Worm (Caenorhabditis elegans) whole organism, late embryonic: ENCODE measurements around the gene asns-2.

Experiments
- C08G9.2 ChIP-seq: sonication (generic microtip); optimal IDR thresholded peaks from 2 replicates; lab custom pipeline; 2016; ENCODE audit warnings: mild to moderate bottlenecking, missing genetic modification characterization, moderate library complexity, missing compliant biosample characterization
- C38D4.7 ChIP-seq: fragments of 200-800 bp; sonication (Bioruptor generic); optimal IDR thresholded peaks from 2 replicates; lab custom pipeline; 2018; ENCODE audit warnings: mild to moderate bottlenecking, missing genetic modification characterization, moderate library complexity, missing compliant biosample characterization
- F13H6.1 ChIP-seq: sonication (generic microtip); optimal IDR thresholded peaks from 2 replicates; lab custom pipeline; 2016; ENCODE audit warnings: missing genetic modification characterization, missing compliant biosample characterization
- K09A11.1 ChIP-seq: sonication (generic microtip); optimal IDR thresholded peaks from 2 replicates; lab custom pipeline; 2017; ENCODE audit warnings: antibody characterized with exemption, mild to moderate bottlenecking, missing genetic modification characterization, missing compliant biosample characterization; ENCODE audit not compliant: insufficient read depth
- Y22D7AL.16 ChIP-seq: sonication (generic microtip); optimal IDR thresholded peaks from 2 replicates; lab custom pipeline; 2016; ENCODE audit warnings: missing genetic modification characterization, missing compliant biosample characterization
- ama-1 ChIP-seq: fragments of 150-350 bp; optimal IDR thresholded peaks from 2 replicates; lab custom pipeline; 2014
- ceh-14 ChIP-seq: sonication (generic microtip); optimal IDR thresholded peaks from 2 replicates; lab custom pipeline; 2016; ENCODE audit warnings: missing genotype, missing genetic modification characterization, missing compliant biosample characterization
- ceh-2 ChIP-seq: sonication (generic microtip); optimal IDR thresholded peaks from 2 replicates; lab custom pipeline; 2016; ENCODE audit warnings: missing genotype, missing genetic modification characterization, missing compliant biosample characterization
- ceh-22 ChIP-seq: sonication (generic microtip); optimal IDR thresholded peaks from 2 replicates; lab custom pipeline; 2017; ENCODE audit warnings: missing biosample characterization, missing genetic modification characterization
- ceh-24 ChIP-seq: sonication (generic microtip); optimal IDR thresholded peaks from 2 replicates; lab custom pipeline; 2016; ENCODE audit warnings: mild to moderate bottlenecking, missing genetic modification characterization, missing compliant biosample characterization
- ceh-30 ChIP-seq: fragments of 150-350 bp; optimal IDR thresholded peaks from 2 replicates; lab custom pipeline; 2014; ENCODE audit warnings: missing biosample characterization, missing genetic modification characterization
- ceh-31 ChIP-seq: sonication (generic microtip); optimal IDR thresholded peaks from 2 replicates; lab custom pipeline; 2016; ENCODE audit warnings: missing genetic modification characterization, missing compliant biosample characterization
- ceh-45 ChIP-seq: fragments of 200-800 bp; sonication (Bioruptor generic); IDR thresholded peaks from 2 replicates; pipeline ENCODE4 v1.3.6; 2022; ENCODE audit warnings: missing genetic modification reagents, missing genetic modification characterization, missing compliant biosample characterization
- ceh-48 ChIP-seq: sonication (generic microtip); optimal IDR thresholded peaks from 2 replicates; lab custom pipeline; 2016; ENCODE audit warnings: missing genetic modification characterization, inconsistent platforms, missing compliant biosample characterization
- ceh-9 ChIP-seq: sonication (generic microtip); optimal IDR thresholded peaks from 2 replicates; lab custom pipeline; 2016; ENCODE audit warnings: mild to moderate bottlenecking, missing genetic modification characterization, inconsistent platforms, missing compliant biosample characterization
- che-1 ChIP-seq: sonication (generic microtip); optimal IDR thresholded peaks from 2 replicates; lab custom pipeline; 2016; ENCODE audit warnings: mild to moderate bottlenecking, missing genetic modification characterization, missing compliant biosample characterization
- dve-1 ChIP-seq: sonication (generic microtip); optimal IDR thresholded peaks from 2 replicates; lab custom pipeline; 2017; ENCODE audit warnings: antibody characterized with exemption, mild to moderate bottlenecking, missing genetic modification characterization, missing compliant biosample characterization
- elt-2 ChIP-seq: sonication (generic microtip); optimal IDR thresholded peaks from 2 replicates; lab custom pipeline; 2016; ENCODE audit warnings: missing genetic modification reagents, missing genetic modification characterization, missing compliant biosample characterization
- ets-4 ChIP-seq: sonication (generic microtip); optimal IDR thresholded peaks from 2 replicates; lab custom pipeline; 2016; ENCODE audit warnings: missing genetic modification characterization, missing compliant biosample characterization
- fax-1 ChIP-seq: sonication (generic microtip); optimal IDR thresholded peaks from 2 replicates; lab custom pipeline; 2016; ENCODE audit warnings: missing genotype, missing genetic modification characterization, missing compliant biosample characterization
- hlh-13 ChIP-seq: fragments of 200-800 bp; sonication (Bioruptor generic); optimal IDR thresholded peaks from 2 replicates; lab custom pipeline; 2018; ENCODE audit warnings: mild to moderate bottlenecking, missing genetic modification characterization, missing compliant biosample characterization
- hlh-30 ChIP-seq: sonication (generic microtip); optimal IDR thresholded peaks from 2 replicates; lab custom pipeline; 2017; ENCODE audit warnings: antibody characterized with exemption, missing genetic modification characterization, missing compliant biosample characterization; ENCODE audit not compliant: insufficient read depth
- lim-6 ChIP-seq: sonication (generic microtip); optimal IDR thresholded peaks from 2 replicates; lab custom pipeline; 2016; ENCODE audit warnings: missing genetic modification characterization, missing compliant biosample characterization
- mec-3 ChIP-seq: sonication (generic microtip); optimal IDR thresholded peaks from 2 replicates; lab custom pipeline; 2016; ENCODE audit warnings: borderline replicate concordance, missing genetic modification characterization, missing compliant biosample characterization
- nhr-232 ChIP-seq: sonication (generic microtip); optimal IDR thresholded peaks from 2 replicates; lab custom pipeline; 2016; ENCODE audit warnings: missing genetic modification characterization, missing compliant biosample characterization
- pag-3 ChIP-seq: sonication (generic microtip); optimal IDR thresholded peaks from 2 replicates; lab custom pipeline; 2016; ENCODE audit warnings: missing compliant biosample characterization, missing genetic modification characterization, borderline replicate concordance
- pat-9 ChIP-seq: fragments of 200-800 bp; sonication (Bioruptor generic); optimal IDR thresholded peaks from 2 replicates; lab custom pipeline; 2018; ENCODE audit warnings: mild to moderate bottlenecking, missing genetic modification characterization, moderate library complexity, missing compliant biosample characterization
- pha-4 ChIP-seq: fragments of 150-350 bp; optimal IDR thresholded peaks from 2 replicates; lab custom pipeline; 2018; ENCODE audit warnings: missing biosample characterization, missing genetic modification reagents, missing genetic modification characterization
- sdc-2 ChIP-seq: sonication (generic microtip); optimal IDR thresholded peaks from 2 replicates; lab custom pipeline; 2016; ENCODE audit warnings: missing genotype, missing genetic modification characterization, missing compliant biosample characterization
- unc-3 ChIP-seq, 2 experiments: fragments of 200-800 bp in 1 of 2; sonication (Bioruptor generic) in 1 of 2; sonication (generic microtip) in 1 of 2; conservative IDR thresholded peaks in 1 of 2; optimal IDR thresholded peaks in 1 of 2; 2 replicates each; pipeline versions ENCODE4 v1.3.6 to Lab custom; 2016 to 2022; ENCODE audit warnings: missing compliant biosample characterization in 2 of 2, missing genetic modification characterization in 2 of 2, missing genetic modification reagents in 1 of 2
- unc-55 ChIP-seq: sonication (generic microtip); optimal IDR thresholded peaks from 2 replicates; lab custom pipeline; 2017; ENCODE audit warnings: missing biosample characterization, missing genetic modification reagents, missing genetic modification characterization
- unc-86 ChIP-seq: sonication (generic microtip); optimal IDR thresholded peaks from 2 replicates; lab custom pipeline; 2016; ENCODE audit warnings: missing genetic modification characterization, missing compliant biosample characterization
- ztf-16 ChIP-seq: sonication (generic microtip); optimal IDR thresholded peaks from 2 replicates; lab custom pipeline; 2017; ENCODE audit warnings: missing genetic modification characterization, missing compliant biosample characterization

The asns-2 gene

ce11 chrX:8761497-8761896 lies 10.8 kb upstream of the asns-2 start, which contains the start of gene M02D8.5:
M02D8.5 (minus strand) TSS chrX:8761597.
- no peak for TF ChIP-seq Y22D7AL.16 (tag; lab: Kevin White, UChicago)
- TF ChIP-seq fax-1 (tag; lab: Kevin White, UChicago), result no peak
- TF ChIP-seq unc-86 (tag; lab: Kevin White, UChicago), result no peak
- TF ChIP-seq ztf-16 (tag; lab: Kevin White, UChicago), result no peak
- TF ChIP-seq ama-1 (lab: Kevin White, UChicago), result no peak

DNA sequence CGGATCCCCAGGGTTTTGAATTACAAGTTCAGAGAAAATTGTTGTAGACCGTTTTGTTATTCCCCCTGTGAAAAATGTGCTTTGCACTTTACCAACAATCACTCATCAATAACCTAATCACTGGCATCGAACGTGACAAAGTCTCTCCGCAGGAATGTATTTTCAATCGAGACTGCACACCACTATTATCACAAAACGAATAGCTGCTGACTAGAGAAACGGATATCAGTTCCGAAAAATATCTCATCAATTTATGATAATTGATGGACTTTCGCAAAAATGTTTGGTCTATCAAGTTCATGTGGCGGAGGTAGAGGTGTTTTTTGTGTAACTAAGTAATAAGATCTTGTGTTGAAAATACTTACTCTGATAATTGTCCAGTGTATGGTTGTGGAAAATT lies 10.3 kb upstream of the asns-2 start:
- TF ChIP-seq ceh-30 (tag; lab: Kevin White, UChicago) (no peak), ama-1 (lab: Kevin White, UChicago) (no peak), dve-1 (tag; lab: Kevin White, UChicago) (no peak), K09A11.1 (tag; lab: Kevin White, UChicago) (no peak), pha-4 (no peak)

DNA sequence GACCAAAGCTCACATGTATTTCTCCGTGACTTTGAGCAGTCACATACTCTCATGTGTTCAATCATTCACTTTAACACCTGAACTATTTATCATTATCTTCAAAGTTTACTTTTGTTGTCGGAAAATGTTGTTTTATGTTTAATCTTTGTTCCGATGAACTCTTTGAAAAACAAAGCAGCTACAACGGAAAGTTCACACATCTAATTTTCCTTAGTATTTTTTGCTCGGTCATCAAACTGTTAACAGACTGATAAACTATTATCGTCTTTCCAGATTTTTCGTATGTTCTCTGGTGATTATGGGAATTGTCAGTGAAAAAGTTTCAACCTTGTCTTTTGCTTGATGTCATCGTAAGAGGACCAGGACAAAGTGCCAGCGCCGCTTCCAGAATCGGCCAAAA lies 5.2 kb upstream of the asns-2 start:
- no peak for TF ChIP-seq che-1
- no peak for TF ChIP-seq ceh-31 (tag; lab: Kevin White, UChicago)
- TF ChIP-seq unc-3 (GFP tag; conservative IDR thresholded peaks at IDR 0.05; lab: Robert Waterston, UW), result no peak
- TF ChIP-seq unc-3 (tag; optimal IDR thresholded peaks at IDR 0.05; lab: Kevin White, UChicago), result no peak
- no peak for TF ChIP-seq Y22D7AL.16 (tag; lab: Kevin White, UChicago)
- no peak for TF ChIP-seq unc-55 (GFP tag; lab: Kevin White, UChicago)
- no peak for TF ChIP-seq hlh-13 (GFP tag; lab: Kevin White, UChicago)
- no peak for TF ChIP-seq lim-6 (tag; lab: Kevin White, UChicago)
- no peak for TF ChIP-seq sdc-2

- no peak for TF ChIP-seq ceh-24
- no peak for TF ChIP-seq F13H6.1 (tag; lab: Kevin White, UChicago)
- no peak for TF ChIP-seq ceh-48
- no peak for TF ChIP-seq mec-3 (tag; lab: Kevin White, UChicago)
- TF ChIP-seq hlh-30 (tag; lab: Kevin White, UChicago), result no peak
- TF ChIP-seq ceh-45 (GFP tag; lab: Robert Waterston, UW), result no peak
- no peak for TF ChIP-seq pag-3
- TF ChIP-seq pat-9, result no peak
- TF ChIP-seq ceh-14, result no peak
- TF ChIP-seq lim-6 (tag; lab: Kevin White, UChicago), result no peak
- TF ChIP-seq fax-1 (tag; lab: Kevin White, UChicago), result no peak
- no peak for TF ChIP-seq ets-4
- no peak for TF ChIP-seq nhr-232 (tag; lab: Kevin White, UChicago)
- TF ChIP-seq C08G9.2 (tag; lab: Kevin White, UChicago), result no peak
- no peak for TF ChIP-seq ceh-2 (tag; lab: Kevin White, UChicago)
- TF ChIP-seq ceh-22, result no peak
- no peak for TF ChIP-seq C38D4.7
- no peak for TF ChIP-seq ceh-9 (tag; lab: Kevin White, UChicago)
These were observed 3.6 kb upstream of the asns-2 start for ce11 chrX:8754285-8754795.

- TF ChIP-seq unc-55 (GFP tag; lab: Kevin White, UChicago) (no peak), pat-9 (no peak), elt-2 (tag; lab: Kevin White, UChicago) (peak; percentile 47), hlh-30 (tag; lab: Kevin White, UChicago) (peak; percentile 44), nhr-232 (tag; lab: Kevin White, UChicago) (no peak)
These were observed 1.8 kb upstream of the asns-2 start for ce11 chrX:8752546-8752945.
